Worm (Caenorhabditis elegans): ENCODE data around the gene gcy-20.

DNA sequence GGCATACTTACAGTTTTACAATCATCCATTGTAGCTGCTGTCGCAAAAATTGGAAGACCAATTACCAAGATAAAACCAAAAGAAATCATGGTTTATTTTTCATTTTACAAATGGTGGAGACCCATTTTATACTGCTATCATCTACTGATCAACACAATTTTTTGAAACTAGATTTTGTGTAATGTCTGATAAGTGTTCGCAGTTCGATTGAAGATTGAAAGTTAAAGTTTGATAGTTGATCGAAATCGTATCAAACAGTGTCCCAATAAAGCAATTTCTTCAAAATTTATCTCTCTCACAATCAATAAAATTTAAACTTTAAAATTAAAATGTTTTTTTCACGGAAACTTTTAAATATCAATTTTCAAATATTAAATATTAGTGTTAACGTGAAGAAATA lies 17.5 kb upstream of the gcy-20 start, which contains the start of gene T13F3.6:
- no peak for TF ChIP-seq nhr-12 (tag; optimal IDR thresholded peaks at IDR 0.05)
- no peak for TF ChIP-seq zag-1 (tag; optimal IDR thresholded peaks at IDR 0.05)
- TF ChIP-seq lin-39 (tag; optimal IDR thresholded peaks at IDR 0.05), result no peak
- TF ChIP-seq nhr-77 (tag; optimal IDR thresholded peaks at IDR 0.05), result no peak
- TF ChIP-seq tbx-2 (tag; optimal IDR thresholded peaks at IDR 0.05), result no peak

Data from whole organism, L3 larva.